Worm (Caenorhabditis elegans) whole organism, L2 larva: ENCODE results near the gene cest-13.

Experiments used
- C34F6.9 ChIP-seq: fragments of 150-350 bp; optimal IDR thresholded peaks from 2 replicates; lab custom pipeline; 2014; ENCODE audit warnings: missing biosample characterization, missing genetic modification characterization
- F13H6.1 ChIP-seq: sonication (generic microtip); optimal IDR thresholded peaks from 2 replicates; lab custom pipeline; 2016; ENCODE audit warnings: missing genetic modification characterization, missing compliant biosample characterization
- Y55F3AM.14 ChIP-seq: fragments of 200-800 bp; sonication (Bioruptor generic); optimal IDR thresholded peaks from 2 replicates; lab custom pipeline; 2018; ENCODE audit warnings: mild to moderate bottlenecking, missing genetic modification characterization, missing compliant biosample characterization
- ZK546.5 ChIP-seq: sonication (generic microtip); optimal IDR thresholded peaks from 2 replicates; lab custom pipeline; 2017; ENCODE audit warnings: missing biosample characterization, missing genetic modification characterization
- alr-1 ChIP-seq: fragments of 150-350 bp; optimal IDR thresholded peaks from 2 replicates; lab custom pipeline; 2014; ENCODE audit warnings: missing biosample characterization, missing genetic modification characterization
- aly-2 ChIP-seq: fragments of 150-350 bp; optimal IDR thresholded peaks from 2 replicates; lab custom pipeline; 2014; ENCODE audit warnings: missing biosample characterization, missing genetic modification characterization
- blmp-1 ChIP-seq: sonication (generic microtip); optimal IDR thresholded peaks from 2 replicates; lab custom pipeline; 2017; ENCODE audit warnings: missing genetic modification characterization, mild to moderate bottlenecking, missing compliant biosample characterization, antibody characterized with exemption, moderate library complexity; ENCODE audit not compliant: insufficient read depth
- ceh-16 ChIP-seq: fragments of 150-350 bp; optimal IDR thresholded peaks from 2 replicates; lab custom pipeline; 2014; ENCODE audit warnings: missing biosample characterization, missing genetic modification characterization
- crh-2 ChIP-seq: sonication (generic microtip); optimal IDR thresholded peaks from 2 replicates; lab custom pipeline; 2017; ENCODE audit warnings: missing biosample characterization, missing genetic modification characterization
- dmd-4 ChIP-seq: sonication (generic microtip); optimal IDR thresholded peaks from 2 replicates; lab custom pipeline; 2017; ENCODE audit warnings: missing biosample characterization, missing genetic modification characterization
- egl-27 ChIP-seq: sonication (generic microtip); optimal IDR thresholded peaks from 3 replicates; lab custom pipeline; 2017; ENCODE audit warnings: missing biosample characterization, missing genetic modification reagents, missing genetic modification characterization
- elt-1 ChIP-seq: fragments of 150-350 bp; optimal IDR thresholded peaks from 2 replicates; lab custom pipeline; 2014; ENCODE audit warnings: missing biosample characterization, missing genetic modification characterization
- fos-1 ChIP-seq: fragments of 150-350 bp; optimal IDR thresholded peaks from 2 replicates; lab custom pipeline; 2014; ENCODE audit warnings: missing biosample characterization, missing genetic modification characterization
- gmeb-1 ChIP-seq: fragments of 150-350 bp; optimal IDR thresholded peaks from 2 replicates; lab custom pipeline; 2014; ENCODE audit warnings: missing biosample characterization, missing genetic modification characterization
- lin-11 ChIP-seq: fragments of 150-350 bp; sonication (generic microtip); optimal IDR thresholded peaks from 2 replicates; lab custom pipeline; 2014; ENCODE audit warnings: missing biosample characterization, missing genetic modification characterization, inconsistent platforms, mixed read lengths
- lin-13 ChIP-seq: fragments of 150-350 bp; optimal IDR thresholded peaks from 2 replicates; lab custom pipeline; 2014; ENCODE audit warnings: missing biosample characterization, missing genetic modification reagents, missing genetic modification characterization
- lin-39 ChIP-seq: fragments of 150-350 bp; optimal IDR thresholded peaks from 2 replicates; lab custom pipeline; 2014; ENCODE audit warnings: missing biosample characterization, missing genetic modification reagents, missing genetic modification characterization
- lsy-2 ChIP-seq, 2 experiments: fragments of 150-350 bp in 1 of 2; sonication (generic microtip) in 1 of 2; optimal IDR thresholded peaks; 2 replicates each; lab custom pipeline; 2014 to 2017; ENCODE audit warnings: missing biosample characterization in 2 of 2, missing genetic modification characterization in 2 of 2
- mab-5 ChIP-seq: fragments of 150-350 bp; optimal IDR thresholded peaks from 2 replicates; lab custom pipeline; 2014; ENCODE audit warnings: missing biosample characterization, missing genetic modification characterization
- mbf-1 ChIP-seq: sonication (generic microtip); optimal IDR thresholded peaks from 2 replicates; lab custom pipeline; 2017; ENCODE audit warnings: missing biosample characterization, missing genetic modification characterization
- mdl-1 ChIP-seq, 2 experiments: fragments of 150-350 bp in 1 of 2; sonication (generic microtip) in 1 of 2; optimal IDR thresholded peaks; 2 replicates each; lab custom pipeline; 2017; ENCODE audit warnings: missing biosample characterization in 2 of 2, missing genetic modification characterization in 2 of 2
- nhr-11 ChIP-seq: fragments of 150-350 bp; optimal IDR thresholded peaks from 2 replicates; lab custom pipeline; 2014; ENCODE audit warnings: missing biosample characterization, missing genetic modification characterization
- nhr-12 ChIP-seq: fragments of 150-350 bp; optimal IDR thresholded peaks from 2 replicates; lab custom pipeline; 2014; ENCODE audit warnings: missing biosample characterization, missing genetic modification characterization
- nhr-129 ChIP-seq: fragments of 150-350 bp; optimal IDR thresholded peaks from 2 replicates; lab custom pipeline; 2014; ENCODE audit warnings: missing biosample characterization, missing genetic modification characterization
- nhr-21 ChIP-seq: fragments of 150-350 bp; optimal IDR thresholded peaks from 2 replicates; lab custom pipeline; 2014; ENCODE audit warnings: missing biosample characterization, missing genetic modification characterization
- nhr-23 ChIP-seq: fragments of 150-350 bp; optimal IDR thresholded peaks from 2 replicates; lab custom pipeline; 2014; ENCODE audit warnings: missing biosample characterization, missing genetic modification reagents, missing genetic modification characterization
- nhr-25 ChIP-seq: fragments of 150-350 bp; sonication (generic microtip); optimal IDR thresholded peaks from 3 replicates; lab custom pipeline; 2014; ENCODE audit warnings: missing biosample characterization, missing genetic modification characterization
- nhr-6 ChIP-seq: fragments of 150-350 bp; optimal IDR thresholded peaks from 2 replicates; lab custom pipeline; 2014; ENCODE audit warnings: missing biosample characterization, missing genetic modification characterization
- peb-1 ChIP-seq: fragments of 150-350 bp; optimal IDR thresholded peaks from 2 replicates; lab custom pipeline; 2014; ENCODE audit warnings: missing biosample characterization, missing genetic modification characterization
- sem-4 ChIP-seq: fragments of 150-350 bp; optimal IDR thresholded peaks from 2 replicates; lab custom pipeline; 2014; ENCODE audit warnings: missing biosample characterization, missing genetic modification reagents, missing genetic modification characterization
- skn-1 ChIP-seq: sonication (generic microtip); optimal IDR thresholded peaks from 2 replicates; lab custom pipeline; 2017; ENCODE audit warnings: missing biosample characterization, missing genetic modification characterization
- sma-3 ChIP-seq: sonication (generic microtip); optimal IDR thresholded peaks from 2 replicates; lab custom pipeline; 2016; ENCODE audit warnings: missing genetic modification reagents, missing genetic modification characterization, missing compliant biosample characterization
- sma-9 ChIP-seq, 2 experiments: fragments of 150-350 bp in 1 of 2; sonication (generic microtip) in 1 of 2; optimal IDR thresholded peaks; 2 replicates each; lab custom pipeline; 2014 to 2016; ENCODE audit warnings: missing genetic modification characterization in 2 of 2, mild to moderate bottlenecking in 1 of 2, missing biosample characterization in 1 of 2, missing compliant biosample characterization in 1 of 2, missing genetic modification reagents in 1 of 2, moderate library complexity in 1 of 2
- snpc-4 ChIP-seq: fragments of 150-350 bp; optimal IDR thresholded peaks from 2 replicates; lab custom pipeline; 2014; ENCODE audit warnings: missing biosample characterization, missing genetic modification characterization
- unc-55 ChIP-seq: fragments of 150-350 bp; sonication (generic microtip); optimal IDR thresholded peaks from 3 replicates; lab custom pipeline; 2014; ENCODE audit warnings: missing biosample characterization, missing genetic modification reagents, missing genetic modification characterization
- ztf-11 ChIP-seq: sonication (generic microtip); optimal IDR thresholded peaks from 2 replicates; lab custom pipeline; 2017; ENCODE audit warnings: missing biosample characterization, missing genetic modification characterization
- ztf-4 ChIP-seq: fragments of 150-350 bp; optimal IDR thresholded peaks from 2 replicates; lab custom pipeline; 2014; ENCODE audit warnings: missing biosample characterization, missing genetic modification characterization

Gene cest-13

ce11 chrX:13724364-13724763 is 35.7 kb upstream of the cest-13 start, which contains the start of gene K11E4.6:
Gene K11E4.6 (plus strand): TSS chrX:13724664.
- TF ChIP-seq sma-9 (GFP tag; optimal IDR thresholded peaks at IDR 0.05; lab: Kevin White, UChicago) (no peak), sma-9 (tag; optimal IDR thresholded peaks at IDR 0.05; lab: Kevin White, UChicago) (no peak), fos-1 (tag; lab: Kevin White, UChicago) (no peak), sem-4 (tag; lab: Kevin White, UChicago) (no peak), ztf-11 (tag; lab: Kevin White, UChicago) (no peak), blmp-1 (tag; lab: Kevin White, UChicago) (no peak), alr-1 (no peak), sma-3 (GFP tag; lab: Kevin White, UChicago) (no peak), mdl-1 (tag; optimal IDR thresholded peaks at IDR 0.05; lab: Kevin White, UChicago) (no peak), nhr-12 (tag; lab: Kevin White, UChicago) (no peak), C34F6.9 (tag; lab: Kevin White, UChicago) (no peak), nhr-25 (no peak), aly-2 (tag; lab: Kevin White, UChicago) (no peak), mab-5 (no peak), elt-1 (no peak), ceh-16 (no peak), lin-39 (tag; lab: Kevin White, UChicago) (no peak), skn-1 (tag; lab: Kevin White, UChicago) (no peak), mbf-1 (no peak), lin-13 (GFP tag; lab: Kevin White, UChicago) (no peak), Y55F3AM.14 (GFP tag; lab: Kevin White, UChicago) (no peak)
- TF ChIP-seq, all 48 proteins: peak for 0

- peak; percentile 80 for TF ChIP-seq blmp-1 (tag; lab: Kevin White, UChicago)
- no peak for TF ChIP-seq dmd-4
- TF ChIP-seq nhr-23, result no peak
These were observed 33.8 kb upstream of the cest-13 start for ce11 chrX:13726285-13726684.

- TF ChIP-seq ZK546.5 (tag; lab: Kevin White, UChicago), result no peak
- TF ChIP-seq ztf-4 (tag; lab: Kevin White, UChicago), result peak; percentile 13
- TF ChIP-seq fos-1 (tag; lab: Kevin White, UChicago), result peak; percentile 64
- TF ChIP-seq sma-3 (GFP tag; lab: Kevin White, UChicago), result peak; percentile 55
- TF ChIP-seq nhr-25, result peak; percentile 53
- peak; percentile 85 for TF ChIP-seq sma-9 (GFP tag; optimal IDR thresholded peaks at IDR 0.05; lab: Kevin White, UChicago)
- no peak for TF ChIP-seq sma-9 (tag; optimal IDR thresholded peaks at IDR 0.05; lab: Kevin White, UChicago)
- no peak for TF ChIP-seq lin-39 (tag; lab: Kevin White, UChicago)
- TF ChIP-seq egl-27 (tag; lab: Kevin White, UChicago), result peak; percentile 50
- no peak for TF ChIP-seq nhr-11 (tag; lab: Kevin White, UChicago)
- no peak for TF ChIP-seq alr-1
- TF ChIP-seq sem-4 (tag; lab: Kevin White, UChicago), result peak; percentile 67
- peak; percentile 17 for TF ChIP-seq nhr-21 (tag; lab: Kevin White, UChicago)
- TF ChIP-seq peb-1 (tag; lab: Kevin White, UChicago), result no peak
- TF ChIP-seq lsy-2 (tag; optimal IDR thresholded peaks at IDR 0.05; lab: Kevin White, UChicago), result peak in 1 of 2 experiments; percentile 69
- peak; percentile 69 for TF ChIP-seq unc-55 (GFP tag; lab: Kevin White, UChicago)
- no peak for TF ChIP-seq blmp-1 (tag; lab: Kevin White, UChicago)
- TF ChIP-seq nhr-6 (tag; lab: Kevin White, UChicago), result peak; percentile 2
- peak; percentile 11 for TF ChIP-seq lin-11
- peak; percentile 64 for TF ChIP-seq snpc-4 (tag; lab: Kevin White, UChicago)
- TF ChIP-seq crh-2, result peak; percentile 70
- TF ChIP-seq gmeb-1 (tag; lab: Kevin White, UChicago), result peak; percentile 45
- TF ChIP-seq F13H6.1, result peak; percentile 77
- peak; percentile 66 for TF ChIP-seq nhr-129 (tag; lab: Kevin White, UChicago)
- TF ChIP-seq mab-5, result peak; percentile 50
- TF ChIP-seq lin-13 (GFP tag; lab: Kevin White, UChicago), result peak; percentile 62
- TF ChIP-seq nhr-12 (tag; lab: Kevin White, UChicago), result no peak
- peak; percentile 68 for TF ChIP-seq C34F6.9 (tag; lab: Kevin White, UChicago)
These were observed 33.1 kb upstream of the cest-13 start, which contains the start of gene pix-1 for ce11 chrX:13726874-13727343. Gene pix-1 (plus strand): TSS chrX:13727293.
